Fruit fly (Drosophila melanogaster) whole organism, pupa: ENCODE data around the gene CG4955.

Source experiments
- CG14655 ChIP-seq: fragments of 200-800 bp; sonication (Bioruptor generic); optimal IDR thresholded peaks from 3 replicates; lab custom pipeline; 2017; ENCODE audit warnings: mild to moderate bottlenecking, missing biosample characterization, missing genetic modification reagents, missing genetic modification characterization
- CG8159 ChIP-seq: fragments of 200-800 bp; sonication (Bioruptor generic); optimal IDR thresholded peaks from 3 replicates; lab custom pipeline; 2018; ENCODE audit warnings: missing biosample characterization, mild to moderate bottlenecking, missing genetic modification characterization, moderate library complexity
- CG9948 ChIP-seq: fragments of 200-800 bp; sonication (Bioruptor generic); optimal IDR thresholded peaks from 2 replicates; lab custom pipeline; 2018; ENCODE audit warnings: missing biosample characterization, mild to moderate bottlenecking, missing genetic modification characterization, moderate library complexity
- Ets98B ChIP-seq: fragments of 200-800 bp; sonication (Bioruptor generic); IDR thresholded peaks from 2 replicates; pipeline ENCODE4 v1.3.6; 2022; ENCODE audit warnings: missing biosample characterization, missing genetic modification characterization
- gl ChIP-seq: fragments of 200-800 bp; sonication (Bioruptor generic); optimal IDR thresholded peaks from 2 replicates; lab custom pipeline; 2018; ENCODE audit warnings: missing biosample characterization, mild to moderate bottlenecking, missing genetic modification characterization

DNA sequence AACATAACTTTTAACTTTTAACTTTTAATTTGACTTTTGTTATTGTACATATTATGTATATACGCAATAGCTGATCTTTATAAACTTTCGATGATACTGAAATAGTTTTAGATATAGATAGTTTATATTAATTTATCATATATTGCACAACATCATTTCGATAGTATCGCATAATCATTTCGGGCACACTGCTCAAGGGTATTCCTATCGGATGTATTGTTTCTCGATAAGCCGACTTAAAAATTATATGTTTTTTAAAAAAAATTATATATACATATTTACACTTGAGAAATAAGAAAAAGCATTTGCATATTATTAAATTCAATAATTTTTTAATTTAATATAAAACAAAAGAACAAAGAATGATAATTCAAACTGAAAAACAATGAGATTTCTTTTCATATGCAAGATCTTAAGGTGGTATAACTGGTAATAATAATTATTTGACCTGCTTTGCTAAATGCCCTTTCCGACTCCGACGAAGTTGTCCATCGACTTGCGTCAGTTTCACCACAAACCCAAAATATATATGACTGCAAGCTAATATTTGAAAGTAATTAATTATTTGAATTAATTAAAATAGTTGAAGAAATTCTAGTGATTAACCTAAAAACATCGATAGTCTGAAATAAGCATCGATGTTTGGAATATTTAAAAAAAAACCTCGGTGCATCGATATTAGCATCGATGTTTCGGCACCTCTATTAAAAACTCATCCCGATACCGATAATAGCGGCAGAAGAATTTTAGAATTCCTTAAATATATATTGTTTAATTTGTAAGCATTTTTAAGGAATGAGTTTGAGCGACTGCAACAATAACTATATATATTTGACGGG, 2.9 kb upstream of the CG4955 start, which contains the start of gene CG4949:
- TF ChIP-seq CG8159 (tag; lab: Kevin White, UChicago) (no peak), CG9948 (tag; lab: Kevin White, UChicago) (no peak), Ets98B (GFP tag; lab: Robert Waterston, UW) (no peak), CG14655 (peak; percentile 10), gl (no peak)
